Worm (Caenorhabditis elegans) whole organism, young adult: Measurements from ENCODE around the gene F01F1.11.

Experiments used
- K11D2.4 ChIP-seq: fragments of 200-800 bp; sonication (Bioruptor generic); IDR thresholded peaks from 2 replicates; pipeline ENCODE4 v1.3.6; 2022; ENCODE audit warnings: missing genetic modification reagents, missing genetic modification characterization, missing compliant biosample characterization
- K12H6.12 ChIP-seq: fragments of 200-800 bp; sonication (Bioruptor generic); optimal IDR thresholded peaks from 2 replicates; lab custom pipeline; 2018; ENCODE audit warnings: mild to moderate bottlenecking, missing genetic modification characterization, missing compliant biosample characterization
- ama-1 ChIP-seq, 3 experiments: fragments of 150-350 bp in 1 of 3; sonication (generic microtip) in 2 of 3; optimal IDR thresholded peaks; 2 replicates each; lab custom pipeline; 2014 to 2018; ENCODE audit warnings: missing biosample characterization in 2 of 3, missing genetic modification characterization in 2 of 3, missing genetic modification reagents in 2 of 3
- chd-7 ChIP-seq: sonication (generic microtip); optimal IDR thresholded peaks from 2 replicates; lab custom pipeline; 2016; ENCODE audit warnings: mild to moderate bottlenecking, missing genetic modification characterization, moderate library complexity, missing compliant biosample characterization
- lin-35 ChIP-seq, 3 experiments: fragments of 150-350 bp in 2 of 3; sonication (generic microtip) in 1 of 3; optimal IDR thresholded peaks; 2 replicates each; lab custom pipeline; 2014 to 2018; ENCODE audit warnings: missing biosample characterization in 3 of 3, missing genetic modification characterization in 3 of 3, missing genetic modification reagents in 3 of 3
- mes-4 ChIP-seq: sonication (generic microtip); optimal IDR thresholded peaks from 2 replicates; lab custom pipeline; 2016; ENCODE audit warnings: missing genotype, missing genetic modification characterization, missing compliant biosample characterization
- tlf-1 ChIP-seq: fragments of 200-800 bp; sonication (Bioruptor generic); optimal IDR thresholded peaks from 2 replicates; lab custom pipeline; 2018; ENCODE audit warnings: mild to moderate bottlenecking, missing genetic modification characterization, missing compliant biosample characterization
- unc-62 ChIP-seq: fragments of 150-350 bp; optimal IDR thresholded peaks from 2 replicates; lab custom pipeline; 2014; ENCODE audit warnings: missing biosample characterization, missing genetic modification reagents, missing genetic modification characterization

ce11 chrIII:5864270-5864669 is 7.4 kb downstream of the F01F1.11 start, which contains the start of gene rabn-5:
- TF ChIP-seq ama-1 (optimal IDR thresholded peaks at IDR 0.05; lab: Kevin White, UChicago): no peak
- no peak for TF ChIP-seq ama-1 (GFP tag; optimal IDR thresholded peaks at IDR 0.05; lab: Kevin White, UChicago)
- no peak for TF ChIP-seq K12H6.12
- TF ChIP-seq unc-62 (GFP tag; lab: Kevin White, UChicago): no peak
- TF ChIP-seq lin-35 (GFP tag; optimal IDR thresholded peaks at IDR 0.05; lab: Kevin White, UChicago): no peak
- no peak for TF ChIP-seq chd-7 (tag; lab: Kevin White, UChicago)
- no peak for TF ChIP-seq tlf-1
- no peak for TF ChIP-seq mes-4
- no peak for TF ChIP-seq K11D2.4 (GFP tag; lab: Robert Waterston, UW)
